Fruit fly (Drosophila melanogaster): Measurements from ENCODE around the gene CG7653.

Gene CG7653

dm6 chr2L:15908086-15908485 is 28.1 kb upstream of the CG7653 start:
- TF ChIP-seq usp (GFP tag; optimal IDR thresholded peaks at IDR 0.05) (no peak), EcR (GFP tag; optimal IDR thresholded peaks at IDR 0.05) (no peak), CG8478 (optimal IDR thresholded peaks at IDR 0.05) (no peak), Dll (optimal IDR thresholded peaks at IDR 0.05) (no peak), pan (optimal IDR thresholded peaks at IDR 0.05) (no peak), psq (optimal IDR thresholded peaks at IDR 0.05) (no peak)

- no peak for TF ChIP-seq psq (optimal IDR thresholded peaks at IDR 0.05)
- no peak for TF ChIP-seq EcR (GFP tag; optimal IDR thresholded peaks at IDR 0.05)
- no peak for TF ChIP-seq Dll (optimal IDR thresholded peaks at IDR 0.05)
- TF ChIP-seq usp (GFP tag; optimal IDR thresholded peaks at IDR 0.05) = no peak
- no peak for TF ChIP-seq pan (optimal IDR thresholded peaks at IDR 0.05)
- TF ChIP-seq CG8478 (optimal IDR thresholded peaks at IDR 0.05) = no peak
These were observed 27.4 kb upstream of the CG7653 start for dm6 chr2L:15907358-15907757.

DNA sequence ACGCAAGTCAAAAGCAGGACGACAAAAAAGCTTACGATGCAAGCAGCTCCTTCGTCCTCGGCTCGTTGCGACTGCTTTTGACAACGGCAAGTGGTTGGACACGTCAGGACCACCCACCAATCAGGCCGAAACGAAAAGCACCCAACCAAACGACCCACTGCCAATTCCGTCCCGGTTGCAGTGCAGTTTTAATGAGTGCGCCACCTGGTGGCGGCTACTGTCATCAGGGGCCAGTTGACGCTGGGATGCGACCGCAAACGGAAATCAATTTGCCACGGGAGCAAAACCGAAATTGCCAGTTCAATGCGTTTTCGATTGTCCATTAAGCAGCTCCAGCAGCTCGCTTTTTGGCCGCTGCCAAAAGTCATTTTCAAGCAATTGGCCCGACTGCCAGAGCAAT is 23.8 kb upstream of the CG7653 start:
- TF ChIP-seq Dll (optimal IDR thresholded peaks at IDR 0.05) = no peak
- TF ChIP-seq EcR (GFP tag; optimal IDR thresholded peaks at IDR 0.05) = no peak
- TF ChIP-seq pan (optimal IDR thresholded peaks at IDR 0.05) = no peak
- no peak for TF ChIP-seq CG8478 (optimal IDR thresholded peaks at IDR 0.05)
- TF ChIP-seq psq (optimal IDR thresholded peaks at IDR 0.05) = no peak

DNA sequence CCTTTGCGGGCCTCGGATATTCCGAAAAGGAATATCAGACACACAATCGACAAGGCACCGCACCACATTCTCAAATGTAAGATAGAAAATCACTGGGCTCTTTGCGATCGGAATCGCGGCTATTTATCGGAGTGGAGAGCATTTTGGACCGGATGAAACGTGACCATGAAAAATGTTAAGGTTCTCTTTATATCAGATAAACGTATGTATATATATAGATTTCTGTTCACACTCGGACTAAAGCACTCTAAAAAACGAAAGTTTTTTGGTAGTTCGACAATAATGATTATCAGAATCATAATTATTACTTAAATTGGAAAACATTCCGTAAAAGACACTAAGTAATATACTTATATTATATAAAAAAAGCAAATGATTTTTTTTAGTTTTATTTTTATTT is 22.4 kb upstream of the CG7653 start, which contains the start of gene CG31821:
CG31821 (minus strand) TSS at position 101 of the 400 bp plus-strand sequence.
- TF ChIP-seq EcR (GFP tag; optimal IDR thresholded peaks at IDR 0.05) = no peak
- TF ChIP-seq psq (optimal IDR thresholded peaks at IDR 0.05) = no peak
- TF ChIP-seq Dll (optimal IDR thresholded peaks at IDR 0.05) = no peak
- no peak for TF ChIP-seq pan (optimal IDR thresholded peaks at IDR 0.05)
- TF ChIP-seq CG8478 (optimal IDR thresholded peaks at IDR 0.05) = no peak
- no peak for TF ChIP-seq usp (GFP tag; optimal IDR thresholded peaks at IDR 0.05)

dm6 chr2L:15900424-15900823 is 20.5 kb upstream of the CG7653 start, which contains the start of gene CG31823:
Gene CG31823, minus strand, starts transcription at chr2L:15900524.
- no peak for TF ChIP-seq CG8478 (optimal IDR thresholded peaks at IDR 0.05)
- TF ChIP-seq usp (GFP tag; optimal IDR thresholded peaks at IDR 0.05) = no peak
- TF ChIP-seq Dll (optimal IDR thresholded peaks at IDR 0.05) = no peak
- no peak for TF ChIP-seq EcR (GFP tag; optimal IDR thresholded peaks at IDR 0.05)
- no peak for TF ChIP-seq pan (optimal IDR thresholded peaks at IDR 0.05)
- TF ChIP-seq psq (optimal IDR thresholded peaks at IDR 0.05) = no peak

DNA sequence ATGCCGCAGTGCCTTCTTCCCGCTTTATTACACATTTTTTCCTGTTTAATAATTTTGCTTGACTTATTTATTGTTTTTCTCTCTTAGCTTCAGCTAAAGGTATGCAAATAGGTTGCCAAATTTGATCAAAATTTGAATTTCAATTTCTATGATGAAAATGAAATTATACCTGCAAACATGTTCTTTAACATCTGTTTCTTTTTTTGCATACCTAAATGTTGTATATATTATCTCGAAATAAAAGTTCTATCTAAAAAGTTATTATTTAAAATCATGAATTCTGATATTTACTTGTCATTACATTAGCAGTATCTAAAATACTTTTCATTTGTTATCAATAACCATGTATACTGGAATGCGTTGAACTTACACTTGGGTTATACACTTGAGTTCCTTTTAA is 15.2 kb upstream of the CG7653 start, which contains the start of gene CG31735:
CG31735 (plus strand) TSS at position 301 of the 400 bp plus-strand sequence.
- TF ChIP-seq usp (GFP tag; optimal IDR thresholded peaks at IDR 0.05) = no peak
- no peak for TF ChIP-seq EcR (GFP tag; optimal IDR thresholded peaks at IDR 0.05)
- no peak for TF ChIP-seq Dll (optimal IDR thresholded peaks at IDR 0.05)
- no peak for TF ChIP-seq CG8478 (optimal IDR thresholded peaks at IDR 0.05)
- no peak for TF ChIP-seq psq (optimal IDR thresholded peaks at IDR 0.05)
- TF ChIP-seq pan (optimal IDR thresholded peaks at IDR 0.05) = no peak

DNA sequence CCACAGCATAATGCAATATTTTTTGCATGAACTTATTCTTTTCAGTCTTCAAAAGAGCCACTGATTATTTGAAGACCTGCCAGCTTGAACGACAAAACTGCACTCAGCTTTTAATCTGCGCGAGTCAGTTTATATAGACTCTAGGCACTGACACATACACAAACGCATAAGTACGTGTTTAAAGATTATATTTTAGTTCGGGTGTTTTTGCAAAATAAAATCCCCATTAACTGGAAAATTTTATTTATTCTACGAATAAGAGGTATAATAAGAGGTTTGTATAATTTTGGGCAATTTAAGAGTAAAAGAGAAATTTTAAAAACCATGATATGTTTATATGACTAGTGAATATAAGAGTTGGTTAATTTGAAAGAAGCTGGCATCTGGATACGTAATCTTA is 13.8 kb upstream of the CG7653 start, which contains the start of gene Tep1:
Tep1 (minus strand) TSS at position 101 of the 400 bp plus-strand sequence.
- no peak for TF ChIP-seq Dll (optimal IDR thresholded peaks at IDR 0.05)
- TF ChIP-seq pan (optimal IDR thresholded peaks at IDR 0.05) = no peak
- no peak for TF ChIP-seq EcR (GFP tag; optimal IDR thresholded peaks at IDR 0.05)
- TF ChIP-seq CG8478 (optimal IDR thresholded peaks at IDR 0.05) = no peak

DNA sequence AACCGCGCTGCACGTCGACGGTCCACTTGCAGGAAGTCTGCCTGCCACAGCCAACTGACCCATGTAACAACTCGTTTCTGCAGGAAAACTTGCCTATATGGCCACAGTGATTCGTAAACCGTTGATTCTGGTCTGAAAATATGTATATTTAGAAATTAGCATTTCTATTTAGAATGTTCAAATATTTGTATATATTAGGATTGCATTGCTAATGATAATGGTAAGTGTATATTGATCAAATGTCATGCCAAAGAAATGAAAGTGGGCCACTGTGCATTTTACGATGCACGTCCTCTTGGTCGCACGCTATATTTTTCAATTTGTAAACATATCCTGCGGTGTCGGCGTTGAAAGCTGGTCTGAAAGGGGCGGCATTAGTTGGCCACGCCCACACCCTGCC is 6.2 kb upstream of the CG7653 start:
- TF ChIP-seq EcR (GFP tag; optimal IDR thresholded peaks at IDR 0.05) = no peak
- TF ChIP-seq usp (GFP tag; optimal IDR thresholded peaks at IDR 0.05) = no peak
- TF ChIP-seq psq (optimal IDR thresholded peaks at IDR 0.05) = no peak
- no peak for TF ChIP-seq pan (optimal IDR thresholded peaks at IDR 0.05)

- TF ChIP-seq usp (GFP tag; optimal IDR thresholded peaks at IDR 0.05) (no peak), CG8478 (optimal IDR thresholded peaks at IDR 0.05) (no peak), psq (optimal IDR thresholded peaks at IDR 0.05) (no peak), EcR (GFP tag; optimal IDR thresholded peaks at IDR 0.05) (no peak), pan (optimal IDR thresholded peaks at IDR 0.05) (no peak), Dll (optimal IDR thresholded peaks at IDR 0.05) (no peak)
These were observed 3.1 kb upstream of the CG7653 start, which contains the start of gene CG44475 for dm6 chr2L:15883090-15883489. Gene CG44475, minus strand, starts transcription at chr2L:15883190.

DNA sequence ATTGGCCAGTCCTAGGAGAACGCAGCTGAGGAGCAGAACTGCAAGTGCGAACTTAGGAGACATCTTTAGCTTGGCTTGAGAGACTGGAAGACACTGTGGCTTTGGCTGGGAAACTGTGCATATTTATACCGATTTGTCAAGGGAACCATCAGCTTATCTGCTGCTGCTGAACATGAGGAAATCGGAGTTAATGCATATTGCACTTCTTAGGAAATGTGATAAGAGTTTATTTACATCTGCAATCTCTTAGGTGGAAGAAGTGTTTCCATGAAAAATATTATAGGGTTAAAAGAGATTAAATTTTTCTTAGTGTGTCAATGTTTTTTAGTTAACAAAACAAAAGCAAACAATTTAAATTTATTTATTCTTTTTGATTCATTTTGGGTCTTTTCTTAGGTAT is 14.6 kb downstream of the CG7653 start, which contains the start of gene CG42792:
CG42792 (minus strand) TSS at position 101 of the 400 bp plus-strand sequence.
- no peak for TF ChIP-seq pan (optimal IDR thresholded peaks at IDR 0.05)
- no peak for TF ChIP-seq psq (optimal IDR thresholded peaks at IDR 0.05)

dm6 chr2L:15853826-15854225 is 26.1 kb downstream of the CG7653 start, which contains the start of gene Tektin-A:
Gene Tektin-A, plus strand, starts transcription at chr2L:15854126.
- TF ChIP-seq usp (GFP tag; optimal IDR thresholded peaks at IDR 0.05) = no peak
- TF ChIP-seq Dll (optimal IDR thresholded peaks at IDR 0.05) = no peak
- no peak for TF ChIP-seq CG8478 (optimal IDR thresholded peaks at IDR 0.05)
- TF ChIP-seq EcR (GFP tag; optimal IDR thresholded peaks at IDR 0.05) = no peak
- no peak for TF ChIP-seq pan (optimal IDR thresholded peaks at IDR 0.05)
- TF ChIP-seq psq (optimal IDR thresholded peaks at IDR 0.05) = no peak

DNA sequence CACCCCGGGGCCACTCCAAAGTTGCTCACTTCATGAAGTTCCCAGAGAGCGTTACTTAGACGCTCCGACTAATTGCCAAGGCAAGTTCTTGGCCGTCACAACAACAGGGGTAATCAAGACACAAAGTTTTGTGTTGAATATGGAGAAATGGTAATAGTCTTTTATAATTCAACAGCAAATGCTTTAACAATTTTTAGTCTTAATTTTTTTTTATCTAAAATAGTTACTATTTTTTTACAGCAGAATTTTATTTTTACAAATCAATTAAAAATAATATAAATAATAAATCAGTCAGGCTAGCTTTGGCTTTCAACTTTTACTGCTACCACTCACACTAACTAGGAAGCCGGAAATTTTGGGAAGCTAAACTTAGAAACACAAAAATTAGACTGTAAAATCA is 27.7 kb downstream of the CG7653 start, which contains the start of gene CG13243:
CG13243 (plus strand) TSS at position 301 of the 400 bp plus-strand sequence.
- TF ChIP-seq usp (GFP tag; optimal IDR thresholded peaks at IDR 0.05) (no peak), Dll (optimal IDR thresholded peaks at IDR 0.05) (no peak), CG8478 (optimal IDR thresholded peaks at IDR 0.05) (no peak), psq (optimal IDR thresholded peaks at IDR 0.05) (no peak), pan (optimal IDR thresholded peaks at IDR 0.05) (no peak), EcR (GFP tag; optimal IDR thresholded peaks at IDR 0.05) (no peak)

dm6 chr2L:15846600-15846999 is 33.4 kb downstream of the CG7653 start:
- TF ChIP-seq pan (optimal IDR thresholded peaks at IDR 0.05) (no peak), EcR (GFP tag; optimal IDR thresholded peaks at IDR 0.05) (no peak)

Measured in whole organism.